Fruit fly (Drosophila melanogaster) whole organism, embryonic: ENCODE data around the gene Ada2a.
A peak's percentile ranks its signal among the peaks of the same experiment; 100 is the strongest.

Experiments
- B-H2 ChIP-seq: fragments of 200-800 bp; sonication (Bioruptor generic); optimal IDR thresholded peaks from 2 replicates; lab custom pipeline; 2018; ENCODE audit warnings: missing biosample characterization, mild to moderate bottlenecking, missing genetic modification characterization
- Blimp-1 ChIP-seq: fragments of 200-800 bp; sonication (Bioruptor generic); optimal IDR thresholded peaks from 3 replicates; lab custom pipeline; 2018; ENCODE audit warnings: missing biosample characterization, missing genetic modification characterization, mild to moderate bottlenecking, moderate library complexity, missing genetic modification reagents
- BtbVII ChIP-seq: fragments of 200-800 bp; sonication (Bioruptor generic); optimal IDR thresholded peaks from 3 replicates; lab custom pipeline; 2017; ENCODE audit warnings: missing biosample characterization, mild to moderate bottlenecking, missing genetic modification characterization
- C15 ChIP-seq: fragments of 200-800 bp; sonication (Bioruptor generic); IDR thresholded peaks from 3 replicates; pipeline ENCODE4 v1.3.6; 2022; ENCODE audit warnings: missing biosample characterization, missing genetic modification characterization
- CG10959 ChIP-seq: fragments of 200-800 bp; sonication (Bioruptor generic); IDR thresholded peaks from 2 replicates; pipeline ENCODE4 v1.3.6; 2022; ENCODE audit warnings: missing biosample characterization, missing genetic modification characterization
- CG11560 ChIP-seq: fragments of 200-800 bp; sonication (Bioruptor generic); IDR thresholded peaks from 3 replicates; pipeline ENCODE4 v1.3.6; 2022; ENCODE audit warnings: missing biosample characterization, missing genetic modification characterization
- CG11695 ChIP-seq: fragments of 200-800 bp; sonication (Bioruptor generic); IDR thresholded peaks from 3 replicates; pipeline ENCODE4 v1.3.6; 2022; ENCODE audit warnings: missing biosample characterization, missing genetic modification characterization
- CG13775 ChIP-seq: fragments of 200-800 bp; sonication (Bioruptor generic); optimal IDR thresholded peaks from 3 replicates; lab custom pipeline; 2017; ENCODE audit warnings: missing biosample characterization, mild to moderate bottlenecking, missing genetic modification characterization
- CG15479 ChIP-seq: fragments of 200-800 bp; sonication (Bioruptor generic); optimal IDR thresholded peaks from 3 replicates; lab custom pipeline; 2019; ENCODE audit warnings: missing biosample characterization, mild to moderate bottlenecking, missing genetic modification characterization, moderate library complexity
- CG15696 ChIP-seq: fragments of 200-800 bp; sonication (Bioruptor generic); optimal IDR thresholded peaks from 2 replicates; lab custom pipeline; 2019; ENCODE audit warnings: missing biosample characterization, mild to moderate bottlenecking, missing genetic modification characterization, moderate library complexity
- CG16863 ChIP-seq: fragments of 200-800 bp; sonication (Bioruptor generic); optimal IDR thresholded peaks from 3 replicates; lab custom pipeline; 2016; ENCODE audit warnings: missing biosample characterization, missing genetic modification characterization
- CG17829 ChIP-seq: fragments of 200-800 bp; optimal IDR thresholded peaks from 2 replicates; lab custom pipeline; 2019; ENCODE audit warnings: missing biosample characterization, mild to moderate bottlenecking, missing genetic modification characterization, moderate library complexity
- CG2678 ChIP-seq: fragments of 200-800 bp; sonication (Bioruptor generic); optimal IDR thresholded peaks from 3 replicates; lab custom pipeline; 2019; ENCODE audit warnings: missing biosample characterization, mild to moderate bottlenecking, missing genetic modification characterization, moderate library complexity
- CG30431 ChIP-seq: fragments of 200-800 bp; sonication (Bioruptor generic); optimal IDR thresholded peaks from 2 replicates; lab custom pipeline; 2017; ENCODE audit warnings: missing biosample characterization, missing genetic modification characterization
- CG32772 ChIP-seq: fragments of 200-800 bp; sonication (Bioruptor generic); IDR thresholded peaks from 2 replicates; pipeline ENCODE4 v1.3.6; 2022; ENCODE audit warnings: missing biosample characterization, missing genetic modification characterization
- CG3995 ChIP-seq: fragments of 200-800 bp; sonication (Bioruptor generic); optimal IDR thresholded peaks from 3 replicates; lab custom pipeline; 2016; ENCODE audit warnings: missing biosample characterization, missing genetic modification characterization
- ERR ChIP-seq: fragments of 200-800 bp; sonication (Bioruptor generic); optimal IDR thresholded peaks from 2 replicates; lab custom pipeline; 2016; ENCODE audit warnings: missing biosample characterization, missing genetic modification characterization
- Ets65A ChIP-seq: fragments of 200-800 bp; sonication (Bioruptor generic); peaks from one replicate; lab custom pipeline; 2016; ENCODE audit warnings: missing biosample characterization, missing genetic modification characterization
- Ets97D ChIP-seq: fragments of 200-800 bp; sonication (Bioruptor generic); optimal IDR thresholded peaks from 3 replicates; lab custom pipeline; 2016; ENCODE audit warnings: missing biosample characterization, missing genetic modification characterization
- Gsc ChIP-seq: fragments of 200-800 bp; sonication (Bioruptor generic); IDR thresholded peaks from 2 replicates; pipeline ENCODE4 v1.3.6; 2022; ENCODE audit warnings: missing biosample characterization, missing genetic modification characterization
- Gug ChIP-seq: fragments of 200-800 bp; sonication (Bioruptor generic); IDR thresholded peaks from 4 replicates; pipeline ENCODE4 v1.3.6; 2022; ENCODE audit warnings: missing biosample characterization, missing genetic modification characterization
- HLH54F ChIP-seq: fragments of 200-800 bp; sonication (Bioruptor generic); optimal IDR thresholded peaks from 3 replicates; lab custom pipeline; 2016; ENCODE audit warnings: missing biosample characterization, missing genetic modification characterization
- Hr78 ChIP-seq, 2 experiments: fragments of 200-800 bp in 1 of 2; fragments of >200 bp in 1 of 2; sonication (Bioruptor generic) in 1 of 2; optimal IDR thresholded peaks; 2 replicates each; lab custom pipeline; 2017 to 2019; ENCODE audit warnings: missing biosample characterization in 2 of 2, missing genetic modification characterization in 2 of 2, mild to moderate bottlenecking in 1 of 2, moderate library complexity in 1 of 2
- Hsf ChIP-seq: fragments of 200-800 bp; sonication (Bioruptor generic); optimal IDR thresholded peaks from 3 replicates; lab custom pipeline; 2016; ENCODE audit warnings: missing biosample characterization, missing genetic modification characterization
- Max ChIP-seq: fragments of 200-800 bp; sonication (Bioruptor generic); optimal IDR thresholded peaks from 2 replicates; lab custom pipeline; 2016; ENCODE audit warnings: missing biosample characterization, mild to moderate bottlenecking, missing genetic modification characterization
- NC2β ChIP-seq: fragments of 200-800 bp; sonication (Bioruptor generic); optimal IDR thresholded peaks from 2 replicates; lab custom pipeline; 2016; ENCODE audit warnings: missing biosample characterization, missing genetic modification characterization
- Nf-YC ChIP-seq: fragments of 200-800 bp; optimal IDR thresholded peaks from 3 replicates; lab custom pipeline; 2019; ENCODE audit warnings: missing biosample characterization, mild to moderate bottlenecking, missing genetic modification characterization, moderate library complexity
- Sin3A ChIP-seq: fragments of >200 bp; optimal IDR thresholded peaks from 2 replicates; lab custom pipeline; 2018
- Ssrp ChIP-seq: fragments of 200-800 bp; sonication (Bioruptor generic); optimal IDR thresholded peaks from 2 replicates; lab custom pipeline; 2018; ENCODE audit warnings: missing biosample characterization, mild to moderate bottlenecking, missing genetic modification characterization, moderate library complexity
- amos ChIP-seq: fragments of 200-800 bp; sonication (Bioruptor generic); IDR thresholded peaks from 2 replicates; pipeline ENCODE4 v1.3.6; 2022; ENCODE audit warnings: missing biosample characterization, missing genetic modification characterization; ENCODE audit not compliant: partially characterized antibody
- ap ChIP-seq: fragments of 200-800 bp; sonication (Bioruptor generic); IDR thresholded peaks from 2 replicates; pipeline ENCODE4 v1.3.6; 2022; ENCODE audit warnings: missing biosample characterization, missing genetic modification characterization
- br ChIP-seq: fragments of >200 bp; optimal IDR thresholded peaks from 2 replicates; lab custom pipeline; 2017
- cad ChIP-seq: fragments of >200 bp; optimal IDR thresholded peaks from 2 replicates; lab custom pipeline; 2017; ENCODE audit warnings: missing biosample characterization, missing genetic modification characterization
- cg ChIP-seq: fragments of 200-800 bp; sonication (Bioruptor generic); optimal IDR thresholded peaks from 3 replicates; lab custom pipeline; 2019; ENCODE audit warnings: missing biosample characterization, mild to moderate bottlenecking, missing genetic modification characterization, moderate library complexity
- crol ChIP-seq: fragments of 200-800 bp; sonication (Bioruptor generic); IDR thresholded peaks from 2 replicates; pipeline ENCODE4 v1.3.6; 2022; ENCODE audit warnings: missing biosample characterization, missing genetic modification characterization
- da ChIP-seq: fragments of 200-800 bp; sonication (Bioruptor generic); optimal IDR thresholded peaks from 2 replicates; lab custom pipeline; 2016; ENCODE audit warnings: missing biosample characterization, missing genetic modification characterization
- ewg ChIP-seq: fragments of 200-800 bp; sonication (Bioruptor generic); optimal IDR thresholded peaks from 3 replicates; lab custom pipeline; 2017; ENCODE audit warnings: mild to moderate bottlenecking, missing biosample characterization, missing genetic modification reagents, missing genetic modification characterization
- grn ChIP-seq: fragments of 200-800 bp; sonication (Bioruptor generic); optimal IDR thresholded peaks from 3 replicates; lab custom pipeline; 2017; ENCODE audit warnings: missing biosample characterization, missing genetic modification characterization
- hkb ChIP-seq, 2 experiments: fragments of 200-800 bp in 1 of 2; fragments of >200 bp in 1 of 2; sonication (Bioruptor generic) in 1 of 2; IDR thresholded peaks in 1 of 2; optimal IDR thresholded peaks in 1 of 2; 2 replicates each; pipeline versions ENCODE4 v1.3.6 to Lab custom; 2017 to 2022; ENCODE audit warnings: missing biosample characterization in 1 of 2, missing genetic modification characterization in 1 of 2
- lab ChIP-seq: fragments of 200-800 bp; sonication (Bioruptor generic); optimal IDR thresholded peaks from 3 replicates; lab custom pipeline; 2017; ENCODE audit warnings: missing biosample characterization, missing genetic modification characterization, mild to moderate bottlenecking, moderate library complexity, missing genetic modification reagents
- mld ChIP-seq: fragments of 200-800 bp; sonication (Bioruptor generic); IDR thresholded peaks from 3 replicates; pipeline ENCODE4 v1.3.6; 2022; ENCODE audit warnings: missing biosample characterization, missing genetic modification characterization; ENCODE audit not compliant: partially characterized antibody
- nerfin-1 ChIP-seq: fragments of 200-800 bp; sonication (Bioruptor generic); optimal IDR thresholded peaks from 3 replicates; lab custom pipeline; 2019; ENCODE audit warnings: missing biosample characterization, mild to moderate bottlenecking, missing genetic modification characterization, moderate library complexity
- phol ChIP-seq: fragments of 200-800 bp; sonication (Bioruptor generic); optimal IDR thresholded peaks from 3 replicates; lab custom pipeline; 2018; ENCODE audit warnings: missing biosample characterization, mild to moderate bottlenecking, missing genetic modification characterization, moderate library complexity
- pros ChIP-seq: fragments of 200-800 bp; sonication (Bioruptor generic); optimal IDR thresholded peaks from 3 replicates; lab custom pipeline; 2019; ENCODE audit warnings: missing biosample characterization, mild to moderate bottlenecking, missing genetic modification characterization, moderate library complexity
- salm ChIP-seq: fragments of 200-800 bp; sonication (Bioruptor generic); optimal IDR thresholded peaks from 2 replicates; lab custom pipeline; 2018; ENCODE audit warnings: missing biosample characterization, mild to moderate bottlenecking, missing genetic modification characterization
- sd ChIP-seq: fragments of 200-800 bp; sonication (Bioruptor generic); optimal IDR thresholded peaks from 3 replicates; lab custom pipeline; 2018; ENCODE audit warnings: missing biosample characterization, mild to moderate bottlenecking, missing genetic modification characterization, moderate library complexity
- seq ChIP-seq: fragments of 200-800 bp; sonication (Bioruptor generic); IDR thresholded peaks from 2 replicates; pipeline ENCODE4 v1.3.6; 2022; ENCODE audit warnings: missing biosample characterization, missing genetic modification characterization
- sob ChIP-seq: fragments of 200-800 bp; sonication (Bioruptor generic); IDR thresholded peaks from 2 replicates; pipeline ENCODE4 v1.3.6; 2022; ENCODE audit warnings: missing biosample characterization, missing genetic modification characterization
- sqz ChIP-seq: fragments of 200-800 bp; sonication (Bioruptor generic); optimal IDR thresholded peaks from 3 replicates; lab custom pipeline; 2018; ENCODE audit warnings: missing biosample characterization, mild to moderate bottlenecking, missing genetic modification characterization
- ttk ChIP-seq: fragments of 200-800 bp; sonication (Bioruptor generic); IDR thresholded peaks from 2 replicates; pipeline ENCODE4 v2.1.2; 2022; ENCODE audit warnings: missing biosample characterization, missing genetic modification characterization
- zfh2 ChIP-seq: fragments of 200-800 bp; sonication (Bioruptor generic); optimal IDR thresholded peaks from 2 replicates; lab custom pipeline; 2016; ENCODE audit warnings: missing biosample characterization, missing genetic modification characterization

Ada2a gene

dm6 chr3R:18245044-18245596 is 10.2 kb downstream of the Ada2a start:
- 0 out of 3 replicates have a peak, but pooled peaks have one; percentile 19 for TF ChIP-seq CG11695 (GFP tag; lab: Robert Waterston, UW)
- TF ChIP-seq Sin3A, result no peak
- TF ChIP-seq CG3995, result no peak
- TF ChIP-seq Blimp-1 (GFP tag; lab: Kevin White, UChicago), result no peak
- TF ChIP-seq lab (GFP tag; lab: Kevin White, UChicago), result peak; percentile 32
- TF ChIP-seq CG30431, result no peak
- TF ChIP-seq sqz (GFP tag; lab: Kevin White, UChicago), result peak; percentile 17
- TF ChIP-seq CG10959, result no peak
- TF ChIP-seq Ssrp (tag; lab: Kevin White, UChicago), result peak; percentile 0
- TF ChIP-seq crol, result no peak
- TF ChIP-seq nerfin-1, result peak; percentile 98
- TF ChIP-seq CG32772 (GFP tag; lab: Robert Waterston, UW), result no peak
- TF ChIP-seq ERR (GFP tag; lab: Kevin White, UChicago), result no peak
- TF ChIP-seq CG13775 (GFP tag; lab: Kevin White, UChicago), result no peak
- no peak for TF ChIP-seq mld (GFP tag; lab: Robert Waterston, UW)
- no peak for TF ChIP-seq B-H2 (GFP tag; lab: Kevin White, UChicago)
- 0 out of 2 replicates have a peak, but pooled peaks have one; percentile 17 for TF ChIP-seq ttk
- no peak for TF ChIP-seq Gug
- no peak for TF ChIP-seq CG15479 (GFP tag; lab: Kevin White, UChicago)
- 0 out of 2 replicates have a peak, but pooled peaks have one; percentile 6 for TF ChIP-seq sob (GFP tag; lab: Robert Waterston, UW)
- TF ChIP-seq amos (GFP tag; lab: Robert Waterston, UW), result no peak
- no peak for TF ChIP-seq Hr78 (GFP tag; optimal IDR thresholded peaks at IDR 0.05; lab: Kevin White, UChicago)
- no peak for TF ChIP-seq NC2β
- no peak for TF ChIP-seq cad (GFP tag; lab: Kevin White, UChicago)
- TF ChIP-seq cg, result peak; percentile 35
- TF ChIP-seq CG11560 (tag; lab: Robert Waterston, UW), result no peak
- TF ChIP-seq seq (GFP tag; lab: Robert Waterston, UW), result peak; percentile 16; the same call in 1 of the 2 replicates
- no peak for TF ChIP-seq br
- TF ChIP-seq grn (GFP tag; lab: Kevin White, UChicago), result no peak
- TF ChIP-seq hkb (optimal IDR thresholded peaks at IDR 0.05; lab: Kevin White, UChicago), result no peak
- peak; percentile 23; the same call in 1 of the 2 replicates for TF ChIP-seq hkb (GFP tag; IDR thresholded peaks at IDR 0.05; lab: Robert Waterston, UW)
- peak; percentile 53 for TF ChIP-seq ewg (GFP tag; lab: Kevin White, UChicago)
- TF ChIP-seq CG2678 (tag; lab: Kevin White, UChicago), result no peak
- no peak for TF ChIP-seq CG15696 (tag; lab: Kevin White, UChicago)
- TF ChIP-seq zfh2 (GFP tag; lab: Kevin White, UChicago), result no peak
- no peak for TF ChIP-seq Hsf (GFP tag; lab: Kevin White, UChicago)
- peak; percentile 17; the same call in 1 of the 2 replicates for TF ChIP-seq ap (GFP tag; lab: Robert Waterston, UW)
- no peak for TF ChIP-seq BtbVII (GFP tag; lab: Kevin White, UChicago)
- TF ChIP-seq Nf-YC (tag; lab: Kevin White, UChicago), result no peak
- TF ChIP-seq Ets65A (GFP tag; lab: Kevin White, UChicago), result peak; percentile 29
- no peak for TF ChIP-seq C15 (GFP tag; lab: Robert Waterston, UW)
- TF ChIP-seq sd (tag; lab: Kevin White, UChicago), result peak; percentile 67
- no peak for TF ChIP-seq da (GFP tag; lab: Kevin White, UChicago)
- no peak for TF ChIP-seq HLH54F (GFP tag; lab: Kevin White, UChicago)
- TF ChIP-seq Gsc (GFP tag; lab: Robert Waterston, UW), result no peak
- TF ChIP-seq CG17829 (tag; lab: Kevin White, UChicago), result no peak
- no peak for TF ChIP-seq Max
- TF ChIP-seq phol (tag; lab: Kevin White, UChicago), result no peak
- peak; percentile 74 for TF ChIP-seq pros
- TF ChIP-seq CG16863, result no peak
- no peak for TF ChIP-seq salm
- TF ChIP-seq Ets97D, result no peak
